Fruit fly (Drosophila melanogaster) whole organism, prepupa: ENCODE data around the gene CG7650.

ENCODE experiments used
- CG10631 ChIP-seq: fragments of 200-800 bp; sonication (Bioruptor generic); optimal IDR thresholded peaks from 2 replicates; lab custom pipeline; 2016; ENCODE audit warnings: missing biosample characterization, missing genetic modification characterization
- CG11294 ChIP-seq: fragments of 200-800 bp; sonication (Bioruptor generic); IDR thresholded peaks from 2 replicates; pipeline ENCODE4 v1.3.6; 2022; ENCODE audit warnings: missing biosample characterization, missing genetic modification characterization
- CG11762 ChIP-seq: fragments of 200-800 bp; sonication (Bioruptor generic); optimal IDR thresholded peaks from 3 replicates; lab custom pipeline; 2016; ENCODE audit warnings: missing biosample characterization, missing genetic modification characterization; ENCODE audit not compliant: insufficient read depth
- CG11902 ChIP-seq: fragments of 200-800 bp; sonication (Bioruptor generic); optimal IDR thresholded peaks from 3 replicates; lab custom pipeline; 2016; ENCODE audit warnings: missing biosample characterization, missing genetic modification characterization
- CG15336 ChIP-seq: fragments of 200-800 bp; sonication (Bioruptor generic); IDR thresholded peaks from 2 replicates; pipeline ENCODE4 v1.3.6; 2022; ENCODE audit warnings: missing biosample characterization, missing genetic modification characterization
- CG1621 ChIP-seq: fragments of 200-800 bp; sonication (Bioruptor generic); optimal IDR thresholded peaks from 3 replicates; lab custom pipeline; 2018; ENCODE audit warnings: missing biosample characterization, mild to moderate bottlenecking, missing genetic modification characterization
- CG16779 ChIP-seq: fragments of 200-800 bp; sonication (Bioruptor generic); optimal IDR thresholded peaks from 3 replicates; lab custom pipeline; 2017; ENCODE audit warnings: missing biosample characterization, mild to moderate bottlenecking, missing genetic modification characterization
- CG32006 ChIP-seq: fragments of 200-800 bp; sonication (Bioruptor generic); optimal IDR thresholded peaks from 3 replicates; lab custom pipeline; 2017; ENCODE audit warnings: missing biosample characterization, mild to moderate bottlenecking, missing genetic modification characterization
- CG34406 ChIP-seq: fragments of 200-800 bp; sonication (Bioruptor generic); optimal IDR thresholded peaks from 3 replicates; lab custom pipeline; 2016; ENCODE audit warnings: missing biosample characterization, missing genetic modification characterization
- CG3919 ChIP-seq: fragments of 200-800 bp; sonication (Bioruptor generic); optimal IDR thresholded peaks from 3 replicates; lab custom pipeline; 2016; ENCODE audit warnings: missing biosample characterization, missing genetic modification characterization
- CG6792 ChIP-seq: fragments of 200-800 bp; sonication (Bioruptor generic); optimal IDR thresholded peaks from 3 replicates; lab custom pipeline; 2016; ENCODE audit warnings: missing biosample characterization, missing genetic modification characterization
- CG6854 ChIP-seq: fragments of 200-800 bp; sonication (Bioruptor generic); optimal IDR thresholded peaks from 2 replicates; lab custom pipeline; 2017; ENCODE audit warnings: missing biosample characterization, mild to moderate bottlenecking, missing genetic modification characterization
- CG8119 ChIP-seq: fragments of 200-800 bp; sonication (Bioruptor generic); IDR thresholded peaks from 3 replicates; pipeline ENCODE4 v1.3.6; 2022; ENCODE audit warnings: missing biosample characterization, missing genetic modification characterization
- CG9139 ChIP-seq: fragments of 200-800 bp; sonication (Bioruptor generic); optimal IDR thresholded peaks from 3 replicates; lab custom pipeline; 2017; ENCODE audit warnings: missing biosample characterization, mild to moderate bottlenecking, missing genetic modification characterization
- Ets96B ChIP-seq: fragments of 200-800 bp; optimal IDR thresholded peaks from 2 replicates; lab custom pipeline; 2019; ENCODE audit warnings: missing biosample characterization, mild to moderate bottlenecking, missing genetic modification characterization, moderate library complexity
- Gug ChIP-seq: fragments of 200-800 bp; sonication (Bioruptor generic); IDR thresholded peaks from 2 replicates; pipeline ENCODE4 v1.3.6; 2022; ENCODE audit warnings: missing biosample characterization, missing genetic modification characterization
- Hr38 ChIP-seq: sonication (Bioruptor generic); optimal IDR thresholded peaks from 2 replicates; lab custom pipeline; 2016; ENCODE audit warnings: missing biosample characterization, missing genetic modification characterization
- Hr39 ChIP-seq: fragments of 200-800 bp; sonication (Bioruptor generic); optimal IDR thresholded peaks from 2 replicates; lab custom pipeline; 2016; ENCODE audit warnings: missing biosample characterization, missing genetic modification characterization
- Hr4 ChIP-seq: fragments of 200-800 bp; sonication (Bioruptor generic); optimal IDR thresholded peaks from 3 replicates; lab custom pipeline; 2016; ENCODE audit warnings: missing biosample characterization, missing genetic modification characterization
- Met ChIP-seq: fragments of 200-800 bp; sonication (Bioruptor generic); optimal IDR thresholded peaks from 3 replicates; lab custom pipeline; 2016; ENCODE audit warnings: missing biosample characterization, missing genetic modification characterization
- OdsH ChIP-seq: fragments of 200-800 bp; sonication (Bioruptor generic); optimal IDR thresholded peaks from 3 replicates; lab custom pipeline; 2016; ENCODE audit warnings: missing biosample characterization, missing genetic modification characterization
- Smox ChIP-seq: fragments of 200-800 bp; sonication (Bioruptor generic); optimal IDR thresholded peaks from 3 replicates; lab custom pipeline; 2016; ENCODE audit warnings: missing biosample characterization, missing genetic modification characterization
- Sox14 ChIP-seq: fragments of 200-800 bp; sonication (Bioruptor generic); optimal IDR thresholded peaks from 3 replicates; lab custom pipeline; 2016; ENCODE audit warnings: missing biosample characterization, missing genetic modification characterization
- achi ChIP-seq: fragments of 200-800 bp; sonication (Bioruptor generic); optimal IDR thresholded peaks from 3 replicates; lab custom pipeline; 2016; ENCODE audit warnings: missing biosample characterization, missing genetic modification characterization
- cyc ChIP-seq: fragments of 200-800 bp; sonication (Bioruptor generic); optimal IDR thresholded peaks from 3 replicates; lab custom pipeline; 2016; ENCODE audit warnings: missing biosample characterization, missing genetic modification characterization
- dac ChIP-seq: fragments of 200-800 bp; sonication (Bioruptor generic); optimal IDR thresholded peaks from 2 replicates; lab custom pipeline; 2017; ENCODE audit warnings: missing biosample characterization, mild to moderate bottlenecking, missing genetic modification characterization
- esn ChIP-seq: fragments of 200-800 bp; sonication (Bioruptor generic); optimal IDR thresholded peaks from 2 replicates; lab custom pipeline; 2016; ENCODE audit warnings: missing biosample characterization, mild to moderate bottlenecking, missing genetic modification characterization, moderate library complexity
- fd59A ChIP-seq: fragments of 200-800 bp; sonication (Bioruptor generic); optimal IDR thresholded peaks from 2 replicates; lab custom pipeline; 2017; ENCODE audit warnings: missing biosample characterization, mild to moderate bottlenecking, missing genetic modification characterization, missing genetic modification reagents
- fd85E ChIP-seq: fragments of 200-800 bp; sonication (Bioruptor generic); optimal IDR thresholded peaks from 3 replicates; lab custom pipeline; 2016; ENCODE audit warnings: missing biosample characterization, missing genetic modification characterization
- fkh ChIP-seq: fragments of 200-800 bp; sonication (Bioruptor generic); optimal IDR thresholded peaks from 3 replicates; lab custom pipeline; 2017; ENCODE audit warnings: missing biosample characterization, mild to moderate bottlenecking, missing genetic modification characterization, moderate library complexity
- salr ChIP-seq, 2 experiments: fragments of 200-800 bp; sonication (Bioruptor generic); optimal IDR thresholded peaks; 3 replicates each; lab custom pipeline; 2016 to 2018; ENCODE audit warnings: missing biosample characterization in 2 of 2, missing genetic modification characterization in 2 of 2, mild to moderate bottlenecking in 1 of 2
- spab ChIP-seq: fragments of 200-800 bp; sonication (Bioruptor generic); optimal IDR thresholded peaks from 2 replicates; lab custom pipeline; 2017; ENCODE audit warnings: missing biosample characterization, mild to moderate bottlenecking, missing genetic modification characterization, missing genetic modification reagents
- topi ChIP-seq: fragments of 200-800 bp; sonication (Bioruptor generic); optimal IDR thresholded peaks from 3 replicates; lab custom pipeline; 2016; ENCODE audit warnings: missing biosample characterization, missing genetic modification characterization
- vri ChIP-seq: fragments of 200-800 bp; sonication (Bioruptor generic); optimal IDR thresholded peaks from 3 replicates; lab custom pipeline; 2016; ENCODE audit warnings: missing biosample characterization, mild to moderate bottlenecking, missing genetic modification characterization

Gene CG7650

DNA sequence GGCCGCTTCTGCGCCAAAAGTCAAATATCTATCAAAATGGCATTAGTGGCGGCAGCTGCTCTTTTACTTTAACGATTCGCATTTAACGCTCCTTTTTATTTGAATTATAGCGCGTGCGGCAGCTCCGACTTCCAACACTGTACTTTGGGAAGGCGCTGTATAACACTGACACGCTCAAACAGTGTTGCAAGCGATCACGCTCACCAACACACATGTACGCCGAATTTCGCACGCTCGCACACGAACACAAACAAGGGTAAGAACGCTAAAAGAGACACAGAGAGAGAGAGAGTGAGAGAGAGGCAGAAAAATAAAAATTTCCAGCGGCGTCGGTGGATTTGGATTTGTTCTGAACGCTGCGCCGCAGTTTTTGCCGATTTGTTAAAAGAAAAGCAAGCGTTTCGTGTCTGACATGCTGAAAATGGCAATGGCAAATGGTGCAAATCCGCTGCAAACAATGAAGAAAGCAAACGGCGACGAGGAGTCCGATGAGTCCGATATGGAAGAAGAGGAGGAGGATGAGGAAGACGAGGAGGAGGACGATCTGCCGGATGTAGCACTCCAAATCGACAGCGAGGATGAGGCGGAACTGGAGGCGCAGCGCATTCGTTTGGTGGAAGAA is 9.6 kb upstream of the CG7650 start, which contains the start of gene Phs (continued):
- peak; percentile 15 for TF ChIP-seq spab (GFP tag; lab: Kevin White, UChicago)
- peak; percentile 6 to 51 for TF ChIP-seq salr (GFP tag; optimal IDR thresholded peaks at IDR 0.05; lab: Kevin White, UChicago)
- peak; percentile 32 for TF ChIP-seq fd59A
- peak; percentile 26 for TF ChIP-seq Ets96B (tag; lab: Kevin White, UChicago)
- peak; percentile 77 for TF ChIP-seq Hr39 (GFP tag; lab: Kevin White, UChicago)
- peak; percentile 90 for TF ChIP-seq CG3919 (GFP tag; lab: Kevin White, UChicago)
- peak; percentile 63 for TF ChIP-seq CG11902 (GFP tag; lab: Kevin White, UChicago)
- TF ChIP-seq CG15336 (GFP tag; lab: Robert Waterston, UW) = no peak; the same call in 1 of the 2 replicates
- peak; percentile 57 for TF ChIP-seq fkh (GFP tag; lab: Kevin White, UChicago)
- TF ChIP-seq CG6854 (GFP tag; lab: Kevin White, UChicago) = peak; percentile 45
- TF ChIP-seq CG9139 (GFP tag; lab: Kevin White, UChicago) = peak; percentile 16

DNA sequence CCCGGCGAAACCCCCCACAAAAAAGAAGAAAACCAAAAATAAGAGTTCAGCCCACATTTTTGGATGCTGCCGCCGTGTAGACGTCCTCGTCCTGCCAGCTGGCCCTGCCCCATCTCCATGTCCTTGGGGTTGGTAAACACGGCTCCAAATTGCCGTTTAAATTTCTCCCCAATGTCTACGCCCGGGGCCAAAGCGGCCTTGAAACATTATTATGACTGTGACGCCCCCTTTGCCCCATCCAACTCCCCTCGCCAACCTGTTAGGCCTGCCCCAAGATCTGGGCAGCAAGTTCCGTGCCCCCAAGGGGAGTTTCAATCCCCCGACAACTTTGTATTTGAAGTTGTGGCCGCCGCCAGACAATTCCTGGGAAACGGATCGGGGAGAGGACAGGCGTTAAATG is 6.7 kb upstream of the CG7650 start:
- TF ChIP-seq Met (no peak), cyc (GFP tag; lab: Kevin White, UChicago) (no peak), CG34406 (GFP tag; lab: Kevin White, UChicago) (no peak), CG11294 (GFP tag; lab: Robert Waterston, UW) (no peak), topi (GFP tag; lab: Kevin White, UChicago) (no peak), Gug (GFP tag; lab: Robert Waterston, UW) (no peak), achi (no peak), CG32006 (GFP tag; lab: Kevin White, UChicago) (no peak), dac (GFP tag; lab: Kevin White, UChicago) (no peak)

DNA sequence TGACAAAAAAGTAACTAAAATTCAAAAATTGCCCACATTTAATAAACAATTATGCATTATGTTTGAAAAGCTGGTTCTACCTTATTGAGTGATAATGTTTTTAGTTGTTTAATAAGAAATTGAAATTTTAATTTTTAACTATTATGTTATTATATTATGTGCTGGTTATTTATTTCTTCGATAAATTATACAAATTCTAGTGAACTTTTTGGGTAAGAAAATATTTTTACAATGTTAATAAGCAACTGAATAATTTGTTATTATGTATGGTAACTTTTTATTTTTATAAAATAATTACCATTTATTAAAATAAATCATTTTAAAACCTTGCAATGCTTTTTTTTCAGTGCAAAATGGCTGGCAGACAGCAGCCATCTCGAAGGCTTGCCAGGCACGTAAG is 6.3 kb upstream of the CG7650 start:
- TF ChIP-seq CG16779 (tag; lab: Kevin White, UChicago) = no peak
- TF ChIP-seq OdsH (GFP tag; lab: Kevin White, UChicago) = no peak
- TF ChIP-seq CG34406 (GFP tag; lab: Kevin White, UChicago) = no peak
- no peak for TF ChIP-seq CG1621 (tag; lab: Kevin White, UChicago)
- TF ChIP-seq spab (GFP tag; lab: Kevin White, UChicago) = no peak
- no peak for TF ChIP-seq Sox14 (GFP tag; lab: Kevin White, UChicago)
- TF ChIP-seq vri (GFP tag; lab: Kevin White, UChicago) = no peak
- TF ChIP-seq CG6854 (GFP tag; lab: Kevin White, UChicago) = no peak
- TF ChIP-seq Hr4 (GFP tag; lab: Kevin White, UChicago) = no peak
- no peak for TF ChIP-seq CG6792 (GFP tag; lab: Kevin White, UChicago)
- TF ChIP-seq CG11762 (GFP tag; lab: Kevin White, UChicago) = no peak
- TF ChIP-seq CG8119 (GFP tag; lab: Robert Waterston, UW) = no peak
- TF ChIP-seq Hr38 = no peak
- TF ChIP-seq CG3919 (GFP tag; lab: Kevin White, UChicago) = no peak

DNA sequence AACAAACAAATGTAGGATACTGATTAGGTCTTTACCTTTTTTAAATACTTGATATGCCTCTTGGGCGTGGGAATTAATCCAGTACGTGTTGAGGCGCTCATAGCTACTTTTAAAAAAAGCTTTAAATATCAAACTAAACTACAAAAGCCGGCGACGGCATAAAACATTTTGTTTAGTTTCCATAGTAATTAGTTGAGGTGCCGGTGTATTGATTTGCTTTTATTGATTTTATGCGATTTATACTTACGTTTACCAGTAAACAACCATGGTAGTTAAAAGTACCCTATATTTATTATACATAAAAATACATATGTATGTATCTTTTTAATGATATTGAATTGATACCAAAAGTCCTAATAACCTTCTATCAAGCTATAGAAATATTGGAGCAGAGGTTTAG is 2.5 kb upstream of the CG7650 start, which contains the start of gene CG13449:
Gene CG13449, minus strand, starts transcription at position 101 of the 400 bp plus-strand sequence.
- TF ChIP-seq spab (GFP tag; lab: Kevin White, UChicago) (no peak), fd85E (no peak), topi (GFP tag; lab: Kevin White, UChicago) (no peak), CG8119 (GFP tag; lab: Robert Waterston, UW) (no peak)

DNA sequence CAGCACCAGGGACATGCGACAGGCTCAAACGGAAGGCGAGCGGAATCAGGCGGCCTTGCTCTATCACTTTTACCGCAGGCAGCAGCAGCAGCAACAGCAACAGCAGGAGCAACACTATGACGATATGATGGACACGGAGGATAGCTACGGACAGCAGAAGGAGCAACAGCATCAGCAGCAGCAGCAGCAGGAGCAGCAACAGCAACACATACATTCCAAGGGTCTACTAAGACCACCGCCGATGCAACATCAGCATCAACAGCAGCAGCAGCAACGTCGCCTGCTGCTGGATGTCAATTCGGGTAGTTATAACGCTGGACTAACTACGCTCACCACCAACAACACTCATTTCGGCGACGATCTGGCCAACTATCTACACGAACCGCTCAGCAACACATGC is 5.2 kb downstream of the CG7650 start:
- TF ChIP-seq CG32006 (GFP tag; lab: Kevin White, UChicago) (no peak), CG1621 (tag; lab: Kevin White, UChicago) (no peak), CG10631 (GFP tag; lab: Kevin White, UChicago) (no peak), OdsH (GFP tag; lab: Kevin White, UChicago) (no peak), CG15336 (GFP tag; lab: Robert Waterston, UW) (no peak), Hr4 (GFP tag; lab: Kevin White, UChicago) (no peak), Smox (GFP tag; lab: Kevin White, UChicago) (no peak), esn (GFP tag; lab: Kevin White, UChicago) (no peak)
